Fruit fly (Drosophila melanogaster) whole organism, embryonic: ENCODE data around the gene CG5644.

Experiments
- Adf1 ChIP-seq: fragments of 200-800 bp; sonication (Bioruptor generic); IDR thresholded peaks from 2 replicates; pipeline ENCODE4 v1.3.6; 2022; ENCODE audit warnings: missing biosample characterization, missing genetic modification characterization
- BtbVII ChIP-seq: fragments of 200-800 bp; sonication (Bioruptor generic); optimal IDR thresholded peaks from 3 replicates; lab custom pipeline; 2017; ENCODE audit warnings: missing biosample characterization, mild to moderate bottlenecking, missing genetic modification characterization
- Bteb2 ChIP-seq: fragments of 200-800 bp; sonication (Bioruptor generic); optimal IDR thresholded peaks from 2 replicates; lab custom pipeline; 2016; ENCODE audit warnings: missing biosample characterization, missing genetic modification characterization
- CG12942 ChIP-seq: fragments of 200-800 bp; sonication (Bioruptor generic); optimal IDR thresholded peaks from 3 replicates; lab custom pipeline; 2016; ENCODE audit warnings: missing biosample characterization, missing genetic modification characterization
- CG15073 ChIP-seq: fragments of 200-800 bp; sonication (Bioruptor generic); optimal IDR thresholded peaks from 2 replicates; lab custom pipeline; 2016; ENCODE audit warnings: missing biosample characterization, missing genetic modification characterization
- CG15479 ChIP-seq: fragments of 200-800 bp; sonication (Bioruptor generic); optimal IDR thresholded peaks from 3 replicates; lab custom pipeline; 2019; ENCODE audit warnings: missing biosample characterization, mild to moderate bottlenecking, missing genetic modification characterization, moderate library complexity
- CG16779 ChIP-seq: fragments of 200-800 bp; sonication (Bioruptor generic); IDR thresholded peaks from 2 replicates; pipeline ENCODE4 v1.3.6; 2022; ENCODE audit warnings: missing biosample characterization, missing genetic modification characterization
- CG2712 ChIP-seq: fragments of 200-800 bp; optimal IDR thresholded peaks from 3 replicates; lab custom pipeline; 2019; ENCODE audit warnings: missing biosample characterization, mild to moderate bottlenecking, missing genetic modification characterization, moderate library complexity
- CG34224 ChIP-seq: fragments of 200-800 bp; sonication (Bioruptor generic); IDR thresholded peaks from 3 replicates; pipeline ENCODE4 v1.3.6; 2022; ENCODE audit warnings: missing biosample characterization, missing genetic modification characterization; ENCODE audit not compliant: partially characterized antibody
- CG5180 ChIP-seq: fragments of 200-800 bp; sonication (Bioruptor generic); optimal IDR thresholded peaks from 3 replicates; lab custom pipeline; 2017; ENCODE audit warnings: missing biosample characterization, missing genetic modification characterization, mild to moderate bottlenecking, moderate library complexity, missing genetic modification reagents
- CG5245 ChIP-seq: fragments of 200-800 bp; sonication (Bioruptor generic); optimal IDR thresholded peaks from 3 replicates; lab custom pipeline; 2016; ENCODE audit warnings: missing biosample characterization, missing genetic modification characterization
- CG6813 ChIP-seq: fragments of 200-800 bp; sonication (Bioruptor generic); optimal IDR thresholded peaks from 2 replicates; lab custom pipeline; 2017; ENCODE audit warnings: missing biosample characterization, missing genetic modification characterization, mild to moderate bottlenecking, moderate library complexity, missing genetic modification reagents
- CG8281 ChIP-seq: fragments of 200-800 bp; sonication (Bioruptor generic); optimal IDR thresholded peaks from 2 replicates; lab custom pipeline; 2018; ENCODE audit warnings: missing biosample characterization, mild to moderate bottlenecking, missing genetic modification characterization, moderate library complexity
- CG8478 ChIP-seq: fragments of >200 bp; optimal IDR thresholded peaks from 2 replicates; lab custom pipeline; 2018
- CG8924 ChIP-seq: fragments of 200-800 bp; optimal IDR thresholded peaks from 3 replicates; lab custom pipeline; 2019; ENCODE audit warnings: missing biosample characterization, mild to moderate bottlenecking, missing genetic modification characterization, moderate library complexity
- CG9932 ChIP-seq: fragments of 200-800 bp; sonication (Bioruptor generic); IDR thresholded peaks from 2 replicates; pipeline ENCODE4 v1.3.6; 2022; ENCODE audit warnings: missing biosample characterization, missing genetic modification characterization
- D ChIP-seq, 2 experiments: fragments of 200-800 bp in 1 of 2; fragments of >200 bp in 1 of 2; sonication (Bioruptor generic) in 1 of 2; optimal IDR thresholded peaks; 2 replicates in 1 of 2; 3 replicates in 1 of 2; lab custom pipeline; 2017; ENCODE audit warnings: mild to moderate bottlenecking in 1 of 2, missing biosample characterization in 1 of 2, missing genetic modification characterization in 1 of 2, missing genetic modification reagents in 1 of 2
- Dp ChIP-seq: fragments of 200-800 bp; sonication (Bioruptor generic); optimal IDR thresholded peaks from 2 replicates; lab custom pipeline; 2018; ENCODE audit warnings: missing biosample characterization, mild to moderate bottlenecking, missing genetic modification characterization, moderate library complexity
- E2f1 ChIP-seq: fragments of 200-800 bp; sonication (Bioruptor generic); IDR thresholded peaks from 2 replicates; pipeline ENCODE4 v1.3.6; 2022; ENCODE audit warnings: missing biosample characterization, missing genetic modification characterization
- E2f2 ChIP-seq: fragments of 200-800 bp; sonication (Bioruptor generic); IDR thresholded peaks from 2 replicates; pipeline ENCODE4 v1.3.6; 2022; ENCODE audit warnings: missing biosample characterization, missing genetic modification characterization
- Elba2 ChIP-seq: fragments of 200-800 bp; sonication (Bioruptor generic); optimal IDR thresholded peaks from 3 replicates; lab custom pipeline; 2016; ENCODE audit warnings: missing biosample characterization, missing genetic modification characterization
- Ets65A ChIP-seq: fragments of 200-800 bp; sonication (Bioruptor generic); peaks from one replicate; lab custom pipeline; 2016; ENCODE audit warnings: missing biosample characterization, missing genetic modification characterization
- Fer1 ChIP-seq: fragments of 200-800 bp; sonication (Bioruptor generic); optimal IDR thresholded peaks from 2 replicates; lab custom pipeline; 2017; ENCODE audit warnings: missing biosample characterization, mild to moderate bottlenecking, missing genetic modification characterization
- NC2β ChIP-seq: fragments of 200-800 bp; sonication (Bioruptor generic); optimal IDR thresholded peaks from 2 replicates; lab custom pipeline; 2016; ENCODE audit warnings: missing biosample characterization, missing genetic modification characterization
- Opbp ChIP-seq: fragments of 200-800 bp; sonication (Bioruptor generic); IDR thresholded peaks from 3 replicates; pipeline ENCODE4 v1.3.6; 2022; ENCODE audit warnings: missing biosample characterization, missing genetic modification characterization; ENCODE audit not compliant: partially characterized antibody
- Pdp1 ChIP-seq, 2 experiments: fragments of 200-800 bp; sonication (Bioruptor generic); optimal IDR thresholded peaks; 3 replicates each; lab custom pipeline; 2016; ENCODE audit warnings: missing biosample characterization in 2 of 2, missing genetic modification characterization in 2 of 2, mild to moderate bottlenecking in 1 of 2, moderate library complexity in 1 of 2
- Stat92E ChIP-seq, 3 experiments: fragments of >200 bp in 2 of 3; fragments of 200-800 bp in 1 of 3; sonication (Bioruptor generic) in 1 of 3; optimal IDR thresholded peaks; 2 replicates each; lab custom pipeline; 2017 to 2019; ENCODE audit warnings: missing biosample characterization in 3 of 3, missing genetic modification characterization in 3 of 3, mild to moderate bottlenecking in 1 of 3, moderate library complexity in 1 of 3
- abd-A ChIP-seq: fragments of 200-800 bp; sonication (Bioruptor generic); optimal IDR thresholded peaks from 3 replicates; lab custom pipeline; 2019; ENCODE audit warnings: missing biosample characterization, mild to moderate bottlenecking, missing genetic modification characterization, moderate library complexity
- ap ChIP-seq: fragments of 200-800 bp; sonication (Bioruptor generic); IDR thresholded peaks from 2 replicates; pipeline ENCODE4 v1.3.6; 2022; ENCODE audit warnings: missing biosample characterization, missing genetic modification characterization
- cad ChIP-seq: fragments of >200 bp; optimal IDR thresholded peaks from 2 replicates; lab custom pipeline; 2017; ENCODE audit warnings: missing biosample characterization, missing genetic modification characterization
- fu2 ChIP-seq: fragments of 200-800 bp; sonication (Bioruptor generic); optimal IDR thresholded peaks from 2 replicates; lab custom pipeline; 2016; ENCODE audit warnings: missing biosample characterization, missing genetic modification characterization
- gce ChIP-seq: fragments of 200-800 bp; sonication (Bioruptor generic); IDR thresholded peaks from 3 replicates; pipeline ENCODE4 v1.3.6; 2022; ENCODE audit warnings: missing biosample characterization, missing genetic modification characterization
- hkb ChIP-seq, 2 experiments: fragments of 200-800 bp in 1 of 2; fragments of >200 bp in 1 of 2; sonication (Bioruptor generic) in 1 of 2; IDR thresholded peaks in 1 of 2; optimal IDR thresholded peaks in 1 of 2; 2 replicates each; pipeline versions ENCODE4 v1.3.6 to Lab custom; 2017 to 2022; ENCODE audit warnings: missing biosample characterization in 1 of 2, missing genetic modification characterization in 1 of 2
- kni ChIP-seq: fragments of 200-800 bp; sonication (Bioruptor generic); optimal IDR thresholded peaks from 3 replicates; lab custom pipeline; 2017; ENCODE audit warnings: mild to moderate bottlenecking, missing biosample characterization, missing genetic modification reagents, missing genetic modification characterization
- lab ChIP-seq: fragments of 200-800 bp; sonication (Bioruptor generic); optimal IDR thresholded peaks from 3 replicates; lab custom pipeline; 2017; ENCODE audit warnings: missing biosample characterization, missing genetic modification characterization, mild to moderate bottlenecking, moderate library complexity, missing genetic modification reagents
- lov ChIP-seq, 2 experiments: fragments of 200-800 bp in 1 of 2; fragments of >200 bp in 1 of 2; sonication (Bioruptor generic) in 1 of 2; IDR thresholded peaks in 1 of 2; optimal IDR thresholded peaks in 1 of 2; 2 replicates in 1 of 2; 3 replicates in 1 of 2; pipeline versions ENCODE4 v1.3.6 to Lab custom; 2017 to 2022; ENCODE audit warnings: missing biosample characterization in 1 of 2, missing genetic modification characterization in 1 of 2
- mld ChIP-seq: fragments of 200-800 bp; sonication (Bioruptor generic); IDR thresholded peaks from 3 replicates; pipeline ENCODE4 v1.3.6; 2022; ENCODE audit warnings: missing biosample characterization, missing genetic modification characterization; ENCODE audit not compliant: partially characterized antibody
- otp ChIP-seq: fragments of 200-800 bp; sonication (Bioruptor generic); IDR thresholded peaks from 3 replicates; pipeline ENCODE4, ENCODE4 v1.3.6; 2022; ENCODE audit warnings: missing biosample characterization, missing genetic modification characterization
- pan ChIP-seq, 4 experiments: fragments of >200 bp in 3 of 4; fragments of 200-800 bp in 1 of 4; sonication (Bioruptor generic) in 1 of 4; optimal IDR thresholded peaks in 3 of 4; IDR thresholded peaks in 1 of 4; 2 replicates each; pipeline versions ENCODE4 v1.3.6 to Lab custom; 2017 to 2022; ENCODE audit warnings: missing biosample characterization in 2 of 4, missing genetic modification characterization in 2 of 4, mixed read lengths in 1 of 4
- pros ChIP-seq: fragments of 200-800 bp; sonication (Bioruptor generic); optimal IDR thresholded peaks from 3 replicates; lab custom pipeline; 2019; ENCODE audit warnings: missing biosample characterization, mild to moderate bottlenecking, missing genetic modification characterization, moderate library complexity
- pzg ChIP-seq: fragments of 200-800 bp; sonication (Bioruptor generic); optimal IDR thresholded peaks from 3 replicates; lab custom pipeline; 2018; ENCODE audit warnings: missing biosample characterization, mild to moderate bottlenecking, missing genetic modification characterization, moderate library complexity
- schlank ChIP-seq: fragments of 200-800 bp; sonication (Bioruptor generic); optimal IDR thresholded peaks from 2 replicates; lab custom pipeline; 2018; ENCODE audit warnings: missing biosample characterization, mild to moderate bottlenecking, missing genetic modification characterization
- slbo ChIP-seq: fragments of 200-800 bp; sonication (Bioruptor generic); IDR thresholded peaks from 2 replicates; pipeline ENCODE4 v1.3.6; 2022; ENCODE audit warnings: missing biosample characterization, missing genetic modification characterization
- ssp ChIP-seq: fragments of 200-800 bp; sonication (Bioruptor generic); IDR thresholded peaks from 2 replicates; pipeline ENCODE4 v1.3.6; 2022; ENCODE audit warnings: missing biosample characterization, missing genetic modification characterization
- tll ChIP-seq, 2 experiments: fragments of 200-800 bp in 1 of 2; fragments of >200 bp in 1 of 2; sonication (Bioruptor generic) in 1 of 2; optimal IDR thresholded peaks; 2 replicates each; lab custom pipeline; 2017 to 2019; ENCODE audit warnings: missing biosample characterization in 2 of 2, missing genetic modification characterization in 2 of 2, mild to moderate bottlenecking in 1 of 2, moderate library complexity in 1 of 2
- twi ChIP-seq: fragments of 200-800 bp; optimal IDR thresholded peaks from 2 replicates; lab custom pipeline; 2019; ENCODE audit warnings: missing biosample characterization, mild to moderate bottlenecking, missing genetic modification characterization, moderate library complexity
- usp ChIP-seq: fragments of >200 bp; optimal IDR thresholded peaks from 2 replicates; lab custom pipeline; 2017; ENCODE audit warnings: missing biosample characterization, missing genetic modification characterization
- zen ChIP-seq: fragments of 200-800 bp; sonication (Bioruptor generic); optimal IDR thresholded peaks from 3 replicates; lab custom pipeline; 2018; ENCODE audit warnings: missing biosample characterization, mild to moderate bottlenecking, missing genetic modification characterization, moderate library complexity

Gene CG5644

dm6 chr3L:9003369-9003768 lies 23.7 kb upstream of the CG5644 start:
- TF ChIP-seq lab: no peak
- TF ChIP-seq tll (GFP tag; optimal IDR thresholded peaks at IDR 0.05; lab: Kevin White, UChicago): peak in 1 of 2 experiments; percentile 61
- TF ChIP-seq otp (GFP tag; lab: Robert Waterston, UW): no peak
- no peak for TF ChIP-seq schlank (tag; lab: Kevin White, UChicago)
- peak; percentile 3 for TF ChIP-seq twi
- TF ChIP-seq kni (GFP tag; lab: Kevin White, UChicago): peak; percentile 21
- peak; percentile 90 for TF ChIP-seq zen (tag; lab: Kevin White, UChicago)
- peak; percentile 4 for TF ChIP-seq abd-A
- TF ChIP-seq CG9932 (GFP tag; lab: Robert Waterston, UW): 0 out of 2 replicates have a peak, but pooled peaks have one; percentile 19
- no peak for TF ChIP-seq CG12942 (GFP tag; lab: Kevin White, UChicago)
- peak; percentile 71 for TF ChIP-seq D (optimal IDR thresholded peaks at IDR 0.05; lab: Kevin White, UChicago)
- TF ChIP-seq D (GFP tag; optimal IDR thresholded peaks at IDR 0.05; lab: Kevin White, UChicago): no peak
- no peak for TF ChIP-seq BtbVII
- TF ChIP-seq CG16779 (GFP tag; lab: Robert Waterston, UW): 0 out of 2 replicates have a peak, but pooled peaks have one; percentile 3
- no peak for TF ChIP-seq ssp
- TF ChIP-seq E2f2 (GFP tag; lab: Robert Waterston, UW): no peak
- peak; percentile 84 for TF ChIP-seq CG15073
- TF ChIP-seq CG8924 (tag; lab: Kevin White, UChicago): no peak
- no peak for TF ChIP-seq Stat92E (GFP tag; optimal IDR thresholded peaks at IDR 0.05; lab: Kevin White, UChicago)
- TF ChIP-seq pan (optimal IDR thresholded peaks at IDR 0.05; lab: Kevin White, UChicago): no peak
- no peak for TF ChIP-seq pan (GFP tag; optimal IDR thresholded peaks at IDR 0.05 in 1 of 2, IDR thresholded peaks at IDR 0.05 in 1 of 2)
- TF ChIP-seq Pdp1 (GFP tag; optimal IDR thresholded peaks at IDR 0.05; lab: Kevin White, UChicago): no peak
- TF ChIP-seq pzg (GFP tag; lab: Kevin White, UChicago): no peak
- TF ChIP-seq CG8478: no peak
- TF ChIP-seq NC2β (GFP tag; lab: Kevin White, UChicago): no peak
- TF ChIP-seq cad (GFP tag; lab: Kevin White, UChicago): peak; percentile 94
- no peak for TF ChIP-seq CG8281 (tag; lab: Kevin White, UChicago)

DNA sequence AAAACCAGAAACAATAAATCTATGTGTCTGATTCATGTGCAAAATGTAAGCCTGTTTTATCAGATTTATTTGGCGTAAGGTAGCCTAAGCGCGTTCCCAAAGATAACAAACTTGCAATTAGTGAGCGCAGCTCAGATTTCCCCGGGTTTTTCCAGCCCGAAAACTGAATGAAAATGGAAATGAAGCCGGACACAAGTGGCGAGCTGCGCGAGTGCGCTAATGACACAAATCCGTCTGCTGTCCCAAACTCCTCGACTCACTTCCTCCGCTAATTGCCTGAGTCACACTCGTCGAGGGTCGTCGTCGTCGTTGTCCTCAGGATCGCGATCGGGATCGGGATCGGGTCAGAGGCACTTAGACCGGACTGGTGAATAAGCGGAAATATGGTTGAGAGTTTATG lies 22.8 kb upstream of the CG5644 start:
- TF ChIP-seq hkb (optimal IDR thresholded peaks at IDR 0.05; lab: Kevin White, UChicago) (no peak), hkb (GFP tag; IDR thresholded peaks at IDR 0.05; lab: Robert Waterston, UW) (no peak), Opbp (GFP tag; lab: Robert Waterston, UW) (no peak), E2f1 (GFP tag; lab: Robert Waterston, UW) (no peak), gce (no peak), Ets65A (GFP tag; lab: Kevin White, UChicago) (peak; percentile 61), mld (GFP tag; lab: Robert Waterston, UW) (no peak), fu2 (GFP tag; lab: Kevin White, UChicago) (no peak), CG5245 (GFP tag; lab: Kevin White, UChicago) (no peak), Adf1 (GFP tag; lab: Robert Waterston, UW) (no peak), CG34224 (GFP tag; lab: Robert Waterston, UW) (no peak), CG5180 (GFP tag; lab: Kevin White, UChicago) (no peak), CG15479 (GFP tag; lab: Kevin White, UChicago) (peak; percentile 78), pros (GFP tag; lab: Kevin White, UChicago) (no peak), schlank (tag; lab: Kevin White, UChicago) (no peak), CG6813 (no peak), CG2712 (tag; lab: Kevin White, UChicago) (no peak), Bteb2 (GFP tag; lab: Kevin White, UChicago) (no peak), Fer1 (GFP tag; lab: Kevin White, UChicago) (no peak), Elba2 (GFP tag; lab: Kevin White, UChicago) (no peak), lov (optimal IDR thresholded peaks at IDR 0.05; lab: Kevin White, UChicago) (no peak), lov (GFP tag; IDR thresholded peaks at IDR 0.05; lab: Robert Waterston, UW) (peak; percentile 60; the same call in 1 of the 3 replicates), tll (GFP tag; optimal IDR thresholded peaks at IDR 0.05; lab: Kevin White, UChicago) (peak in 1 of 2 experiments; percentile 86), slbo (GFP tag; lab: Robert Waterston, UW) (no peak), zen (tag; lab: Kevin White, UChicago) (peak; percentile 98), ap (no peak), Dp (GFP tag; lab: Kevin White, UChicago) (no peak), usp (GFP tag; lab: Kevin White, UChicago) (no peak)
